Fruit fly (Drosophila melanogaster) whole organism, embryonic: ENCODE measurements around the gene NfI.

Experiments used
- Blimp-1 ChIP-seq: fragments of 200-800 bp; sonication (Bioruptor generic); optimal IDR thresholded peaks from 3 replicates; lab custom pipeline; 2018; ENCODE audit warnings: missing biosample characterization, missing genetic modification characterization, mild to moderate bottlenecking, moderate library complexity, missing genetic modification reagents
- CG1233 ChIP-seq: fragments of 200-800 bp; sonication (Bioruptor generic); optimal IDR thresholded peaks from 4 replicates; lab custom pipeline; 2018; ENCODE audit warnings: missing biosample characterization, mild to moderate bottlenecking, missing genetic modification characterization
- CG14710 ChIP-seq: fragments of 200-800 bp; sonication (Bioruptor generic); optimal IDR thresholded peaks from 3 replicates; lab custom pipeline; 2019; ENCODE audit warnings: missing biosample characterization, mild to moderate bottlenecking, missing genetic modification characterization, moderate library complexity
- CG30431 ChIP-seq: fragments of 200-800 bp; sonication (Bioruptor generic); optimal IDR thresholded peaks from 2 replicates; lab custom pipeline; 2017; ENCODE audit warnings: missing biosample characterization, missing genetic modification characterization
- CG6272 ChIP-seq: fragments of 200-800 bp; sonication (Bioruptor generic); IDR thresholded peaks from 2 replicates; pipeline ENCODE4 v1.3.6; 2022; ENCODE audit warnings: missing biosample characterization, missing genetic modification characterization
- CG6654 ChIP-seq: fragments of 200-800 bp; sonication (Bioruptor generic); optimal IDR thresholded peaks from 2 replicates; lab custom pipeline; 2017; ENCODE audit warnings: missing biosample characterization, mild to moderate bottlenecking, missing genetic modification characterization
- CG8359 ChIP-seq: fragments of 200-800 bp; sonication (Bioruptor generic); optimal IDR thresholded peaks from 2 replicates; lab custom pipeline; 2017; ENCODE audit warnings: missing biosample characterization, mild to moderate bottlenecking, missing genetic modification characterization, borderline replicate concordance
- CG9437 ChIP-seq: fragments of 200-800 bp; sonication (Bioruptor generic); optimal IDR thresholded peaks from 2 replicates; lab custom pipeline; 2018; ENCODE audit warnings: missing biosample characterization, mild to moderate bottlenecking, missing genetic modification characterization
- CG9727 ChIP-seq: fragments of 200-800 bp; sonication (Bioruptor generic); optimal IDR thresholded peaks from 3 replicates; lab custom pipeline; 2017; ENCODE audit warnings: missing biosample characterization, mild to moderate bottlenecking, missing genetic modification characterization
- Dp ChIP-seq: fragments of 200-800 bp; sonication (Bioruptor generic); optimal IDR thresholded peaks from 2 replicates; lab custom pipeline; 2018; ENCODE audit warnings: missing biosample characterization, mild to moderate bottlenecking, missing genetic modification characterization, moderate library complexity
- hth ChIP-seq: fragments of >200 bp; optimal IDR thresholded peaks from 2 replicates; lab custom pipeline; 2017; ENCODE audit warnings: inconsistent platforms
- pnt ChIP-seq: fragments of 200-800 bp; sonication (Bioruptor generic); optimal IDR thresholded peaks from 3 replicates; lab custom pipeline; 2016; ENCODE audit warnings: missing biosample characterization, missing genetic modification characterization
- psq ChIP-seq: fragments of 200-800 bp; sonication (Bioruptor generic); optimal IDR thresholded peaks from 2 replicates; lab custom pipeline; 2017; ENCODE audit warnings: missing biosample characterization, missing genetic modification characterization

dm6 chr4:314672-315266 lies 38.6 kb upstream of the NfI start, which contains the start of gene Rnf11:
- TF ChIP-seq CG30431 (GFP tag; lab: Kevin White, UChicago) (no peak), pnt (GFP tag; lab: Kevin White, UChicago) (no peak), Dp (GFP tag; lab: Kevin White, UChicago) (no peak), CG6654 (GFP tag; lab: Kevin White, UChicago) (no peak), psq (GFP tag; lab: Kevin White, UChicago) (no peak), CG9437 (GFP tag; lab: Kevin White, UChicago) (no peak), hth (lab: Kevin White, UChicago) (no peak), CG8359 (GFP tag; lab: Kevin White, UChicago) (no peak), CG6272 (no peak), Blimp-1 (GFP tag; lab: Kevin White, UChicago) (no peak), CG9727 (GFP tag; lab: Kevin White, UChicago) (no peak), CG1233 (no peak), CG14710 (tag; lab: Kevin White, UChicago) (peak; percentile 50)
